Worm (Caenorhabditis elegans): ENCODE measurements around the gene F08F8.9.

DNA sequence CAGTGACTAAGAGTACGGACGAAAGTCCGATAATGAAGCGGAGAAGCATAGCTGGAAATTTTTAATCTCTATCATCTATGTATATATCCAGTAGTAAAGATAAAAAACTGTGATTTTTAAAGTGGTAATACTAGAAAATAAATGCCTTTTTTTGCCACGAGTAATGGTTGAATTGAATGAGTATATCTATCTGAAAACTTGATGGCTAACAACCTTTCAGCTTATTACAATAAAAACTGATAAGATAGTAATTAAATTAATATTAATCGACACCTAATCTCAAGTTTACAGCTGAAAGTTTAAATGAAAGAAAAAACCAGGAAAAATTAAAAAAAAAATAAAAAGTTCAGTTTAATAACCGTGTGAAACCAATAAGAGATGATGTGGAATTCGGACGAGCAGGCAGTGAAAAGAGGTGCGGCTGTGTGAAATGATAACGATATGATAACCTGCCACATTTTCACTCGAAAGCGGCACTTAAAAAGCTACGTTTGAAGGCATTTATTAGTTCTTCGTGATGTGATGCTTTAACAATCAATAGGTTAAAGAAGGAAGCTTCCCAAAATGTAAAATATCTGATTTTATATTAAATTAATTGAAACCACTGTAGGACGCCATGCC is 38.7 kb downstream of the F08F8.9 start, which contains the start of gene nspg-6:
- TF ChIP-seq klf-2 (GFP tag; conservative IDR thresholded peaks at IDR 0.05) (no peak), ztf-23 (GFP tag; IDR thresholded peaks at IDR 0.05) (no peak), flt-1 (GFP tag; IDR thresholded peaks at IDR 0.05) (no peak), med-1 (GFP tag; optimal IDR thresholded peaks at IDR 0.05; ENCODE audit: insufficient read depth) (no peak), ref-1 (GFP tag; conservative IDR thresholded peaks at IDR 0.05) (no peak), tab-1 (GFP tag; IDR thresholded peaks at IDR 0.05) (no peak), T22C8.4 (GFP tag; IDR thresholded peaks at IDR 0.05) (no peak)

All from whole organism, midembryonic.